Fruit fly (Drosophila melanogaster) whole organism, wandering third instar larva: ENCODE data around the gene ZnT86D.

Experiments used
- Abd-B ChIP-seq: fragments of >200 bp; optimal IDR thresholded peaks from 2 replicates; lab custom pipeline; 2017; ENCODE audit warnings: missing biosample characterization, missing genetic modification characterization
- CG32264 ChIP-seq: fragments of 200-800 bp; sonication (Bioruptor generic); optimal IDR thresholded peaks from 2 replicates; lab custom pipeline; 2016; ENCODE audit warnings: missing biosample characterization, missing genetic modification characterization
- CrebA ChIP-seq: fragments of 200-800 bp; sonication (Bioruptor generic); optimal IDR thresholded peaks from 2 replicates; lab custom pipeline; 2016; ENCODE audit warnings: missing biosample characterization, mild to moderate bottlenecking, missing genetic modification characterization, borderline replicate concordance
- Dif ChIP-seq: fragments of 200-275, 200-300 bp; sonication (Bioruptor generic); optimal IDR thresholded peaks from 2 replicates; lab custom pipeline; 2018; ENCODE audit warnings: missing biosample characterization, missing genetic modification characterization; ENCODE audit not compliant: partially characterized antibody
- HLH106 ChIP-seq: fragments of 200-800 bp; optimal IDR thresholded peaks from 3 replicates; lab custom pipeline; 2019; ENCODE audit warnings: missing biosample characterization, mild to moderate bottlenecking, missing genetic modification characterization, moderate library complexity
- Hnf4 ChIP-seq: fragments of 200-800 bp; sonication (Bioruptor generic); optimal IDR thresholded peaks from 2 replicates; lab custom pipeline; 2016; ENCODE audit warnings: missing biosample characterization, mild to moderate bottlenecking, missing genetic modification characterization
- Hr83 ChIP-seq: fragments of 200-300 bp; sonication (Bioruptor generic); optimal IDR thresholded peaks from 2 replicates; lab custom pipeline; 2016; ENCODE audit warnings: missing biosample characterization, mild to moderate bottlenecking, missing genetic modification characterization, moderate library complexity; ENCODE audit not compliant: poor library complexity, severe bottlenecking
- Myc ChIP-seq: fragments of >200 bp; optimal IDR thresholded peaks from 2 replicates; lab custom pipeline; 2017
- OdsH ChIP-seq: fragments of 200-800 bp; sonication (Bioruptor generic); optimal IDR thresholded peaks from 2 replicates; lab custom pipeline; 2016; ENCODE audit warnings: missing biosample characterization, mild to moderate bottlenecking, missing genetic modification characterization
- Rel ChIP-seq, 2 experiments: fragments of 200-800 bp; sonication (Bioruptor generic) in 1 of 2; optimal IDR thresholded peaks; 2 replicates in 1 of 2; 3 replicates in 1 of 2; lab custom pipeline; 2016 to 2019; ENCODE audit warnings: mild to moderate bottlenecking in 2 of 2, missing biosample characterization in 2 of 2, missing genetic modification characterization in 2 of 2, moderate library complexity in 1 of 2
- Sp1 ChIP-seq: fragments of 200-800 bp; sonication (Bioruptor generic); optimal IDR thresholded peaks from 3 replicates; lab custom pipeline; 2019; ENCODE audit warnings: missing biosample characterization, mild to moderate bottlenecking, missing genetic modification characterization, moderate library complexity
- Vsx2 ChIP-seq: fragments of 200-300, 225-300 bp; sonication (Bioruptor generic); optimal IDR thresholded peaks from 2 replicates; lab custom pipeline; 2018; ENCODE audit warnings: missing biosample characterization, missing genetic modification characterization; ENCODE audit not compliant: partially characterized antibody
- brk ChIP-seq: fragments of 200-800 bp; sonication (Bioruptor generic); optimal IDR thresholded peaks from 2 replicates; lab custom pipeline; 2016; ENCODE audit warnings: missing biosample characterization, mild to moderate bottlenecking, missing genetic modification characterization
- dl ChIP-seq, 2 experiments: fragments of 175-275, 200-275 bp in 1 of 2; fragments of 200-275 bp in 1 of 2; sonication (Bioruptor generic); optimal IDR thresholded peaks; lab custom pipeline; 2018; ENCODE audit warnings: mild to moderate bottlenecking in 2 of 2, missing biosample characterization in 2 of 2, missing genetic modification characterization in 2 of 2, moderate library complexity in 2 of 2; ENCODE audit not compliant: partially characterized antibody in 2 of 2, insufficient read depth in 1 of 2
- dsf ChIP-seq: sonication (Bioruptor generic); optimal IDR thresholded peaks from 2 replicates; lab custom pipeline; 2016; ENCODE audit warnings: missing biosample characterization, missing genetic modification characterization, borderline replicate concordance
- ey ChIP-seq: fragments of 200-800 bp; sonication (Bioruptor generic); optimal IDR thresholded peaks from 2 replicates; lab custom pipeline; 2016; ENCODE audit warnings: missing biosample characterization, missing genetic modification characterization
- foxo ChIP-seq, 2 experiments: fragments of 200-800 bp; sonication (Bioruptor generic); optimal IDR thresholded peaks; 2 replicates in 1 of 2; 3 replicates in 1 of 2; lab custom pipeline; 2016 to 2017; ENCODE audit warnings: missing biosample characterization in 2 of 2, missing genetic modification characterization in 2 of 2
- jim ChIP-seq: fragments of 175-275, 200-325 bp; sonication (Bioruptor generic); optimal IDR thresholded peaks from 2 replicates; lab custom pipeline; 2016; ENCODE audit warnings: missing biosample characterization, mild to moderate bottlenecking, missing genetic modification characterization
- pan ChIP-seq: fragments of >200 bp; optimal IDR thresholded peaks from 2 replicates; lab custom pipeline; 2017
- psq ChIP-seq: fragments of 200-800 bp; sonication (Bioruptor generic); optimal IDR thresholded peaks from 3 replicates; lab custom pipeline; 2017; ENCODE audit warnings: missing biosample characterization, mild to moderate bottlenecking, missing genetic modification characterization, moderate library complexity
- rgr ChIP-seq: fragments of 200-800 bp; sonication (Bioruptor generic); optimal IDR thresholded peaks from 3 replicates; lab custom pipeline; 2016; ENCODE audit warnings: missing biosample characterization, mild to moderate bottlenecking, missing genetic modification characterization
- sage ChIP-seq: fragments of 200-800 bp; sonication (Bioruptor generic); optimal IDR thresholded peaks from 2 replicates; lab custom pipeline; 2016; ENCODE audit warnings: missing biosample characterization, mild to moderate bottlenecking, missing genetic modification characterization
- usp ChIP-seq: fragments of >200 bp; optimal IDR thresholded peaks from 2 replicates; lab custom pipeline; 2017; ENCODE audit warnings: missing biosample characterization, missing genetic modification characterization
- woc ChIP-seq: sonication (Bioruptor generic); optimal IDR thresholded peaks from 2 replicates; lab custom pipeline; 2016; ENCODE audit warnings: missing biosample characterization, mild to moderate bottlenecking, missing genetic modification characterization

The ZnT86D gene

DNA sequence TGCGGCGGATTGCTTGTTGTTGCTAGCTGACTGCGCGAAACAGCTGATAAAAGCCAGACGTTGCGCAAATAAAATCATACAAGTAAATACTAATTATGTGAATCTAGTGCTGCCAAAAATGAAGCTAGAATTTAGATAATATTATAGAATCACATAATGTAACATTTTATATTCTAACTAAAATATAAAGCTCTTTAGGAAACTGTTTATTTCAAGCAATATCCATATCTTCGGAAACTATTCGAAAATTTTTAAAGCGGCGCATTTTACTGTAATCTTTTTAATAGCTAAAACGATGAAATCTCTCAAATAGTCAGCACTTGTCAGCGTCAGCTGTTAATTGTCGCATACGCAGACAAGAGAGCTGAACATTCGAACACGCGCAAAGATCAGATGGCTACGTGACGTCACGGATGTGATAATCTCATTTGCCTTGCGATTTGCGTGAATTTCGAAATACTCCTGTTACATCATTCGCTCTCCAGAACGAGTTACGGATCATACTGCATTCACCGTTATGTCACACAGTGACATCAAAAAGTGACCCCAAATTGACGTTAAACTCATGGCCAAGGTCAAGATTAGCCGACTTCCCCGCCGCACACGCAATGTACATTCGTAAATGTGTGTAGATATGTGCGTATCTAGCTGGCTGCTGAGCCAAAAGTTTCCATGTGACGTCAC lies 28.9 kb upstream of the ZnT86D start:
- TF ChIP-seq Abd-B (GFP tag; lab: Kevin White, UChicago) (no peak), Dif (GFP tag; lab: Kevin White, UChicago) (no peak), foxo (GFP tag; optimal IDR thresholded peaks at IDR 0.05; lab: Kevin White, UChicago) (peak in 1 of 2 experiments; percentile 56), Myc (peak; percentile 83), rgr (peak; percentile 22), OdsH (GFP tag; lab: Kevin White, UChicago) (peak; percentile 38), HLH106 (tag; lab: Kevin White, UChicago) (peak; percentile 37), Vsx2 (no peak), sage (GFP tag; lab: Kevin White, UChicago) (no peak), Hnf4 (GFP tag; lab: Kevin White, UChicago) (no peak), psq (GFP tag; lab: Kevin White, UChicago) (no peak)

DNA sequence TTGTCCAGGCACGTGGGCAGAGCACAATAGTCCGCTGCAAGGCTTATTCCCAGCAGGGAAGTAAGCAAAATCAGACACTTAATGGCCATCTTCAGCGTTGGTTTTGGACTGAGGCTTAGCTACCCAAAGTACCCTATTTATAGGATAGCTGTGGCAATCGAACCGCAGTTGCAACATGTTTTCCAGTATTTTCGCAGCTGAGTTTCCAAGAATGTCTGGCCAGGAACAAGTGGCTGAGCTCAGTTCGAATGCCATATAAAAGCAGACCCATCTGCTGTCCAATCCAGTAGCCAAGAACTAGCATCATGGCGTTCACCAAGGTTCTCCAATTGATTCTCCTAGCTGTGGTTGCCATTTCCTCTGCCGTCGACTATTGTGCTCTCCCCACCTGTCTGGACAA lies 26.6 kb upstream of the ZnT86D start, which contains the start of the genes scpr-B and scpr-A:
scpr-B (minus strand) TSS at position 101 of the 400 bp plus-strand sequence.
scpr-A (plus strand) TSS at position 293 of the 400 bp plus-strand sequence.
- TF ChIP-seq brk (GFP tag; lab: Kevin White, UChicago), result no peak
- no peak for TF ChIP-seq Rel (GFP tag; optimal IDR thresholded peaks at IDR 0.05; lab: Kevin White, UChicago)
- TF ChIP-seq Rel (tag; optimal IDR thresholded peaks at IDR 0.05; lab: Kevin White, UChicago), result no peak
- no peak for TF ChIP-seq Sp1 (GFP tag; lab: Kevin White, UChicago)
- TF ChIP-seq CG32264 (GFP tag; lab: Kevin White, UChicago), result no peak
- no peak for TF ChIP-seq Dif (GFP tag; lab: Kevin White, UChicago)
- no peak for TF ChIP-seq usp
- TF ChIP-seq CrebA (GFP tag; lab: Kevin White, UChicago), result no peak
- no peak for TF ChIP-seq foxo (GFP tag; optimal IDR thresholded peaks at IDR 0.05; lab: Kevin White, UChicago)
- no peak for TF ChIP-seq dl (GFP tag; optimal IDR thresholded peaks at IDR 0.05; lab: Kevin White, UChicago; ENCODE audit: insufficient read depth in 1 of 2, partially characterized antibody in 2 of 2)
- TF ChIP-seq ey (GFP tag; lab: Kevin White, UChicago), result no peak
- no peak for TF ChIP-seq Hr83 (GFP tag; lab: Kevin White, UChicago)
- no peak for TF ChIP-seq jim (GFP tag; lab: Kevin White, UChicago)
- no peak for TF ChIP-seq Hnf4 (GFP tag; lab: Kevin White, UChicago)
- no peak for TF ChIP-seq woc (GFP tag; lab: Kevin White, UChicago)

DNA sequence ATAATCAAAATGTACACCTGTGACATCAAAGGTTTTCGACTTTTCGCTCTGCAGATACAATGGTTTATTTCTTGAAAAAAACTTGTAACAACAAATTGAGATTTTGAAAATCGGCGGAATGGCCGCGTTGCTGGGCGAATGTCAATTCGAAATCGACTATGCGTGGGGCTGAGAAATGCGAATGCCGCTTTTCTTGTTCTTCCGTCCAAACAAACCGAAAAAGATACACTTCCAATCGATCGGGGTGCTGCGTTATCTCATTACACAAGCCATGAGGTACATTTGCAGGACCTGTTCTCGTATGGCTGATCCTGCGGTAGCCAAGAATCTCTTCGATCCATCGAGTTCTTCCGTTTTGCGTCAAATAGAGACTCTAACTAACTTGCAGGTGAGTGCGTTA lies 23.3 kb upstream of the ZnT86D start, which contains the start of gene CG31388:
CG31388 (plus strand) TSS at position 218 of the 400 bp plus-strand sequence.
- no peak for TF ChIP-seq usp
- peak; percentile 35 for TF ChIP-seq Myc
- TF ChIP-seq pan (lab: Kevin White, UChicago), result no peak
- TF ChIP-seq, all 38 proteins: peak for 1

DNA sequence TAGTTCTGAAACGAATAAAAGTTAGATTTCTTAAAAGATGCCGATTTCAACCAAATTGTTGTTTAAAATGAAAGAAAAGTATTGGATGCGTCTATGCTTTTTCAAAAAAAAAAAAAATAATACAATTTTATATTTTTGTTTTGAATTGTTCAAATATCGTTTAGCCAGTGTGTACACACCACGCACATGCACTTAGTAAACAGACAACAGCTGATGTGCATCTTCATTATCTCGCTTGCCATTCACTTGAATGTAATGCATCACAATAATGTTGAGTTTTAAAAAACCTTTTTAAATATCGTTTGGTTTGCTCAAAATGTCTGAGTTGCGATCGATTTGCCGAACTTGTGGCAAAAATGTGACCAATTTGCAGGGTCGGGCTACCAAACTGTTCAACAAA lies 21.7 kb upstream of the ZnT86D start, which contains the start of gene CG31441:
CG31441 (plus strand) TSS at position 246 of the 400 bp plus-strand sequence.
- no peak for TF ChIP-seq Dif (GFP tag; lab: Kevin White, UChicago)
- peak; percentile 31 for TF ChIP-seq Hr83 (GFP tag; lab: Kevin White, UChicago)

DNA sequence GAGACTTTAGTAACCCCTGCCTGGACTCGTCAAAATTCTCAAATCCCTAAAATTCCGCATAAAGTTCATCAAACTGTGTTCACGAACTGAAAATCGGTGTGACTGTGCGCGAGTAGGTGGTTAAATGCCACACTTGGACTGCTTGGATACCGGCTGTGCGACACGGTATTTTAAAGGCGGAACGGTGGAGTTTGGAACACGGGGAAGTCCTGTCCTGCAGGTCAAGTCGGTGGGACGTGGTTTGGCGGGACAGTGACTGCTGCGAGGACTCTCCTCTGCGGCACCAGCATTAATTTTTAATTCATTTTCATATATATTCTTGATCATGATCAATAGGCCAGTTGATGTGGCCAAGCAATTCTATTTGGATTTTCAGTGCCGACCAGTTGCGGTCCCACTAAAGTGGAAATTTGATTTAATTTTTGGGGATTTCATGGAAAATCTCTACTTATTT lies 20.6 kb upstream of the ZnT86D start, which contains the start of the genes Arfip and CG17721:
Arfip (minus strand) TSS at position 96 of the 454 bp plus-strand sequence.
CG17721 (plus strand) TSS at position 223 of the 454 bp plus-strand sequence.
- TF ChIP-seq dsf (GFP tag; lab: Kevin White, UChicago) (no peak), Rel (GFP tag; optimal IDR thresholded peaks at IDR 0.05; lab: Kevin White, UChicago) (no peak), Rel (tag; optimal IDR thresholded peaks at IDR 0.05; lab: Kevin White, UChicago) (peak; percentile 98)

DNA sequence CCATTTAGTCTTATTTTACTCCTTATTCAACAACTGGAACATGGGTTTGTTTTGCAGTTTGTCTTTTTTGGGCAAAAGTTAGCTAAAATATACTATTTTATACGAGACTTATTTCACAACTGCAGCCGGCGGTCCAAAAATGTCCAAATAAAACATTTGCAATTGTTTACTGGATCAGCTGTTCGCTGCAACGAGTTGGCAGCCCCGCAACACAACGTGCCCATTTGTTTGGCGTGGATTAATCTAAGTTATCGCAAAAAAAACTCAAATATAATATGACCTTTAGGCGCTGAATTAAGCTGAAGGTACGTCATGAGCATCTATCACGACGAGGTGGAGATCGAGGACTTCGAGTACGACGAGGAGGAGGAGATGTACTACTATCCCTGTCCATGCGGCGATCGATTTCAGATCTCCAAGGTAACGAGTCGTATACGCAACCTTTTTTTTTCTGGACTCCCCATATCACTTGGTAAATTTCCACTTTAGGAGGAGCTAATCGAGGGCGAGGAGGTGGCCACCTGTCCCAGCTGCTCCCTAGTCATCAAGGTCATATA lies 17.4 kb upstream of the ZnT86D start, which contains the start of the genes CG17187 and Dph3:
CG17187 (minus strand) TSS at position 175 of the 557 bp plus-strand sequence.
Dph3 (plus strand) TSS at position 208 of the 557 bp plus-strand sequence.
- peak; percentile 2 for TF ChIP-seq Myc
- TF ChIP-seq usp, result no peak
- no peak for TF ChIP-seq Rel (GFP tag; optimal IDR thresholded peaks at IDR 0.05; lab: Kevin White, UChicago)
- TF ChIP-seq Rel (tag; optimal IDR thresholded peaks at IDR 0.05; lab: Kevin White, UChicago), result peak; percentile 37
